Fruit fly (Drosophila melanogaster): ENCODE measurements around the gene Aps.

- TF ChIP-seq psq (GFP tag; optimal IDR thresholded peaks at IDR 0.05) (peak; percentile 50), ey (GFP tag; optimal IDR thresholded peaks at IDR 0.05) (no peak), Dif (GFP tag; optimal IDR thresholded peaks at IDR 0.05; ENCODE audit: partially characterized antibody) (peak; percentile 29), Hr83 (GFP tag; optimal IDR thresholded peaks at IDR 0.05; ENCODE audit: poor library complexity, severe bottlenecking) (no peak), sv (GFP tag; optimal IDR thresholded peaks at IDR 0.05) (no peak), Hnf4 (GFP tag; optimal IDR thresholded peaks at IDR 0.05) (no peak), rgr (GFP tag; optimal IDR thresholded peaks at IDR 0.05) (peak; percentile 16), woc (GFP tag; optimal IDR thresholded peaks at IDR 0.05) (no peak)
Measured at dm6 chr3L:10867778-10868382, 31.0 kb downstream of the Aps start.
